Fruit fly (Drosophila melanogaster) whole organism, adult: Measurements from ENCODE around the gene CG11350.

Experiments used
- CG11617 ChIP-seq: fragments of 200-800 bp; sonication (Bioruptor generic); optimal IDR thresholded peaks from 2 replicates; lab custom pipeline; 2017; ENCODE audit warnings: mild to moderate bottlenecking, missing biosample characterization, missing genetic modification reagents, missing genetic modification characterization
- CG12768 ChIP-seq: fragments of 200-800 bp; sonication (Bioruptor generic); optimal IDR thresholded peaks from 2 replicates; lab custom pipeline; 2017; ENCODE audit warnings: missing biosample characterization, missing genetic modification characterization, mild to moderate bottlenecking, moderate library complexity, missing genetic modification reagents
- CG14711 ChIP-seq: fragments of 200-800 bp; sonication (Bioruptor generic); optimal IDR thresholded peaks from 2 replicates; lab custom pipeline; 2018; ENCODE audit warnings: missing biosample characterization, mild to moderate bottlenecking, missing genetic modification characterization, moderate library complexity
- CG1620 ChIP-seq: fragments of 200-800 bp; sonication (Bioruptor generic); optimal IDR thresholded peaks from 2 replicates; lab custom pipeline; 2016; ENCODE audit warnings: missing biosample characterization, missing genetic modification characterization
- CG33017 ChIP-seq: fragments of 200-800 bp; sonication (Bioruptor generic); optimal IDR thresholded peaks from 2 replicates; lab custom pipeline; 2018; ENCODE audit warnings: missing biosample characterization, mild to moderate bottlenecking, missing genetic modification characterization, moderate library complexity
- CG5204 ChIP-seq: fragments of 200-800 bp; sonication (Bioruptor generic); optimal IDR thresholded peaks from 2 replicates; lab custom pipeline; 2016; ENCODE audit warnings: missing biosample characterization, missing genetic modification characterization
- CG7045 ChIP-seq: fragments of 200-800 bp; sonication (Bioruptor generic); optimal IDR thresholded peaks from 2 replicates; lab custom pipeline; 2017; ENCODE audit warnings: missing biosample characterization, mild to moderate bottlenecking, missing genetic modification characterization
- CG7101 ChIP-seq: fragments of 200-800 bp; sonication (Bioruptor generic); optimal IDR thresholded peaks from 2 replicates; lab custom pipeline; 2018; ENCODE audit warnings: missing biosample characterization, mild to moderate bottlenecking, missing genetic modification characterization, moderate library complexity
- Clk ChIP-seq: fragments of 200-800 bp; sonication (Bioruptor generic); optimal IDR thresholded peaks from 2 replicates; lab custom pipeline; 2017; ENCODE audit warnings: missing biosample characterization, missing genetic modification characterization
- Crg-1 ChIP-seq: fragments of 200-800 bp; sonication (Bioruptor generic); optimal IDR thresholded peaks from 2 replicates; lab custom pipeline; 2016; ENCODE audit warnings: missing biosample characterization, missing genetic modification characterization
- Hr96 ChIP-seq: fragments of 200-800 bp; sonication (Bioruptor generic); optimal IDR thresholded peaks from 2 replicates; lab custom pipeline; 2016; ENCODE audit warnings: missing biosample characterization, missing genetic modification characterization
- Mnt ChIP-seq: fragments of 200-800 bp; sonication (Bioruptor generic); optimal IDR thresholded peaks from 2 replicates; lab custom pipeline; 2016; ENCODE audit warnings: missing biosample characterization, mild to moderate bottlenecking, missing genetic modification characterization
- bab1 ChIP-seq: fragments of 200-800 bp; sonication (Bioruptor generic); optimal IDR thresholded peaks from 3 replicates; lab custom pipeline; 2019; ENCODE audit warnings: missing biosample characterization, mild to moderate bottlenecking, missing genetic modification characterization, moderate library complexity
- cic ChIP-seq: fragments of 200-800 bp; sonication (Bioruptor generic); optimal IDR thresholded peaks from 2 replicates; lab custom pipeline; 2017; ENCODE audit warnings: missing biosample characterization, mild to moderate bottlenecking, missing genetic modification characterization, moderate library complexity
- cnc ChIP-seq, 2 experiments: fragments of >200 bp; optimal IDR thresholded peaks; 2 replicates each; lab custom pipeline; 2017
- kay ChIP-seq: fragments of 200-800 bp; sonication (Bioruptor generic); peaks from one replicate; lab custom pipeline; 2016; ENCODE audit warnings: missing biosample characterization, missing genetic modification characterization, borderline replicate concordance
- ovo ChIP-seq: fragments of 200-800 bp; sonication (Bioruptor generic); optimal IDR thresholded peaks from 2 replicates; lab custom pipeline; 2016; ENCODE audit warnings: missing biosample characterization, missing genetic modification characterization
- pad ChIP-seq: fragments of 200-800 bp; sonication (Bioruptor generic); optimal IDR thresholded peaks from 3 replicates; lab custom pipeline; 2017; ENCODE audit warnings: missing biosample characterization, missing genetic modification characterization, mild to moderate bottlenecking, moderate library complexity, missing genetic modification reagents
- tj ChIP-seq: fragments of 200-800 bp; sonication (Bioruptor generic); optimal IDR thresholded peaks from 3 replicates; lab custom pipeline; 2017; ENCODE audit warnings: missing biosample characterization, mild to moderate bottlenecking, missing genetic modification characterization, moderate library complexity
- toe ChIP-seq: fragments of 200-800 bp; sonication (Bioruptor generic); optimal IDR thresholded peaks from 2 replicates; lab custom pipeline; 2016; ENCODE audit warnings: missing biosample characterization, missing genetic modification characterization

CG11350 gene

DNA sequence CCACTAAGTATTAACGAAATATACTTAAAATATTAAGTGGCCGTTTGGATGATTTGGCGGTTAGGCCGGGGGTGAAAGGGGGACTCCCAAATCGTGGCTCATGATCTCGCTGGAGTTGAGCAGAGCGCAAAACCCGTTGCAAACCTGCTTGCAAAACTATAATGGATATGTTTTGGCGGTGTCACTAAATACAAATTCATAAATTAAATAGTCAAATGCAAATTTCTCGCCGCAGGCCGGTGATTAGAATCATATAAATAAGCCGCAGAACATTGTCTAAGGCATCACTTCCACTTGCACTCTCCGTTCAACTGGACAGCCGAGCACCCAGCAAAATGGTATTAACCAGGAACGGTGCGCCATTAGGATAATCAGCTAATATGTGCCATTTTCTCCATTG, at the start of gene CG11350:
CG11350 (plus strand) TSS at position 301 of the 400 bp plus-strand sequence.
- TF ChIP-seq toe (GFP tag; lab: Kevin White, UChicago) = no peak
- no peak for TF ChIP-seq cnc (optimal IDR thresholded peaks at IDR 0.05; lab: Kevin White, UChicago)
- TF ChIP-seq CG33017 (tag; lab: Kevin White, UChicago) = no peak
- no peak for TF ChIP-seq CG5204
- no peak for TF ChIP-seq Hr96
- TF ChIP-seq ovo (GFP tag; lab: Kevin White, UChicago) = no peak
- no peak for TF ChIP-seq CG7045 (GFP tag; lab: Kevin White, UChicago)
- TF ChIP-seq CG11617 = no peak
- no peak for TF ChIP-seq CG14711 (tag; lab: Kevin White, UChicago)
- TF ChIP-seq Clk = no peak
- TF ChIP-seq CG12768 (GFP tag; lab: Kevin White, UChicago) = no peak
- no peak for TF ChIP-seq kay
- no peak for TF ChIP-seq Crg-1
- TF ChIP-seq CG7101 = no peak
- no peak for TF ChIP-seq Mnt

DNA sequence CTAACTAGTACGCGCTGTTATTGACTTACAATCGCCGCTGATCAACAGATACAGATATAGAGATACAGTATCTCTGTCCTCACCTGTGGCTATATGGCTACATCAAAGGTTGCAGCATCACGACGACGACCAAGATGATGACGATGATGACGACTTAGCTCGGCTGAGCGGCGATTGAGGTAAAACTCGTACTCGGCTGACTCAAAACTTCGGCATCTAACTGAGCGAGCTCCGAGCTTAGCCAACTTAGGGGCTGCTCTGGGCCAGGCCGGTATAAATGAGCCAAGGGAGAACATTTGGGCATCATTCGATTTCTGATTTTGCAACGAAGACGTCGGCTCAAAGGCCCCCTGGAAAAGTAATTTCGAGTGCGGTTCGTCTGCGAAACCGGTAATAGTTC, 46.2 kb upstream of the CG11350 start, which contains the start of gene CG15021:
CG15021 (plus strand) TSS at position 301 of the 400 bp plus-strand sequence.
- TF ChIP-seq Hr96 = no peak
- no peak for TF ChIP-seq CG7045 (GFP tag; lab: Kevin White, UChicago)
- TF ChIP-seq CG12768 (GFP tag; lab: Kevin White, UChicago) = no peak
- TF ChIP-seq CG5204 = no peak
- no peak for TF ChIP-seq pad (GFP tag; lab: Kevin White, UChicago)
- no peak for TF ChIP-seq cic
- no peak for TF ChIP-seq tj (GFP tag; lab: Kevin White, UChicago)

DNA sequence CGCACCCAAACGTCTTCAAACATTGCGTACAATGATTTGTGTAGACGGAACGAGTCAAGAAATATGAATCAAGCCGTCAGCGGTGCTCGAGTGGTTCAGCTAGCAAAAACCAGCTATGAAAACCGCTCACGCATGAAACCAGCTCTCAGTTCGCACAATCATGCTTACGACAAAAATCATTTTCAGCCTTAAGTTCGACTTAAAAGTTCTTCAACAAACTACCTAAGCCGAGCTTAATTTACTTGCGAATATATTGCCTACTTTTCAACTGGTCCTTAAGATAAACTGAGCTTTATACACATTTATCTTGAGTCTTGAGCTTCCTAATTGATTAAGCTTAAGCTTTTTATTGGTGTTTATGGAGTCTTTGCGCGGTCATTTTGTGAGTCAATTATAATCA, 42.5 kb upstream of the CG11350 start:
- TF ChIP-seq Crg-1 = no peak
- TF ChIP-seq cic = no peak
- TF ChIP-seq ovo (GFP tag; lab: Kevin White, UChicago) = no peak
- TF ChIP-seq tj (GFP tag; lab: Kevin White, UChicago) = no peak
- TF ChIP-seq CG1620 (GFP tag; lab: Kevin White, UChicago) = no peak
- no peak for TF ChIP-seq cnc (optimal IDR thresholded peaks at IDR 0.05; lab: Kevin White, UChicago)
- no peak for TF ChIP-seq Clk
- no peak for TF ChIP-seq kay
- no peak for TF ChIP-seq bab1 (GFP tag; lab: Kevin White, UChicago)
- TF ChIP-seq Hr96 = no peak
- no peak for TF ChIP-seq CG12768 (GFP tag; lab: Kevin White, UChicago)
- no peak for TF ChIP-seq CG33017 (tag; lab: Kevin White, UChicago)
- no peak for TF ChIP-seq toe (GFP tag; lab: Kevin White, UChicago)
- TF ChIP-seq CG11617 = no peak

DNA sequence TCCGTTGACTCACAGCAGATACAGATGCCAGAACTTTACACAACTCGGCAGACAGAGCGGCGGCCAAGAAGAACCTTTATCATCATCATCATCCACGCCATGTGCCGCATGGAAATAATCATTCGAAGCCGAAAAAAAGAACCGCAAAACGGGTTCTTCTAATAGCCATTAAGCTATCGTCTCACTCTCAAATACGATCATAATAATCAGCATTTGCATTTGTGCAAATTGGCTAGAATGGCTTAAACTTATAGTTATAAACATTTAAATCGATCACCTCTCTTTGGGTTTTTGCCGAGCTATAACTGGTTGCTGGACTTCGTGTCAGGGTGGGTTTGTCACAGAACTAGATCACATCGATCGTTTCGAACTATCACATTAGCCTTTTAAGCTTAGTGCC, 40.4 kb upstream of the CG11350 start:
- TF ChIP-seq CG11617 = no peak
- no peak for TF ChIP-seq kay
- no peak for TF ChIP-seq ovo (GFP tag; lab: Kevin White, UChicago)
- no peak for TF ChIP-seq CG33017 (tag; lab: Kevin White, UChicago)

DNA sequence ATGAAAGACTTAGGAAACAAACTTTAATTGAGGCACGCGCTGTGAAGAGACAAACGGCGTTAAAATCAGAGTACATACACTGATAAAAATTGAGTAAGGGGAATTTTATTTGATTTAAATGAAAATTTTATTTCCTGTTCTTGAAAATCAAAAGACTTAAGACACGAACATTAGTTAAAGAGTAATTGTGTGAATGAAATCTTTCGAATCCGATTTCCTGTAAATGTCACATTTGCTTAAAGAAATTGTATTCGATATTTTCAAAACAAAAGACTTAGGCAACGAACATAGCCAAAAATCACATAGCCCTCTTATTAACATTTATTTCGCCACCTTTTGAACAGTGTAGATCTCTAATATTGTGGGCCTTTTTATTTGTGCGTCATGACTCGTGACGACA, 36.8 kb upstream of the CG11350 start:
- TF ChIP-seq bab1 (GFP tag; lab: Kevin White, UChicago) = no peak
- TF ChIP-seq kay = peak; percentile 27

dm6 chr3L:4446273-4446672, 36.3 kb upstream of the CG11350 start, which contains the start of gene CG12607:
TSS of gene CG12607 (plus strand) at chr3L:4446573.
- TF ChIP-seq ovo (GFP tag; lab: Kevin White, UChicago) (no peak), CG7101 (no peak), Crg-1 (no peak), Clk (no peak), CG5204 (no peak), pad (GFP tag; lab: Kevin White, UChicago) (no peak), CG12768 (GFP tag; lab: Kevin White, UChicago) (no peak), kay (no peak), cic (no peak), CG7045 (GFP tag; lab: Kevin White, UChicago) (no peak), Mnt (no peak), CG1620 (GFP tag; lab: Kevin White, UChicago) (no peak), cnc (optimal IDR thresholded peaks at IDR 0.05; lab: Kevin White, UChicago) (no peak), CG33017 (tag; lab: Kevin White, UChicago) (no peak), toe (GFP tag; lab: Kevin White, UChicago) (no peak), bab1 (GFP tag; lab: Kevin White, UChicago) (no peak), tj (GFP tag; lab: Kevin White, UChicago) (no peak)

DNA sequence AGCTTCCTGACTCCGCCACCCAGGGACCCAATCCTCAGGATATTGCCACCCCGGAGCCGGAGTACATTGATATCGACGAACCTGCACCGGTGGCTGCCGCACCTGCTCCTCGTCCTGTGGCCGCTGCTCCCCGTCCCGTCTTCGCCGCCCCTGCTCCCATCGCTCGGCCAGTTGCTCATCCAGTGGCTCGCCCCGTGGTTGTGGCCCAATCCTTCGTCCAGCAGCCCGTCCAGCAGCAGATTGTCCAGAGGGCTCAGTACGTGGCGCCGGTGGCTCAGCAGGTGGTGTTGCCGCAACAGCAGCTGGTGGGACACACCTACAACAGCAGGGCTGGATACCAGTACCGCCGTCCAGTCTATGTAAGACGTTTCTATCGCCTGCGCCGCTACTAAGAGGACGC, 35.4 kb upstream of the CG11350 start:
- TF ChIP-seq CG12768 (GFP tag; lab: Kevin White, UChicago) = no peak
- TF ChIP-seq bab1 (GFP tag; lab: Kevin White, UChicago) = no peak
- no peak for TF ChIP-seq CG33017 (tag; lab: Kevin White, UChicago)
- no peak for TF ChIP-seq ovo (GFP tag; lab: Kevin White, UChicago)
- TF ChIP-seq kay = no peak
- TF ChIP-seq CG14711 (tag; lab: Kevin White, UChicago) = no peak
- TF ChIP-seq CG7101 = no peak
- TF ChIP-seq Hr96 = no peak

dm6 chr3L:4458063-4458462, 24.5 kb upstream of the CG11350 start, which contains the start of gene CG11345:
TSS of gene CG11345 (minus strand) at chr3L:4458163.
- TF ChIP-seq CG7101 (no peak), ovo (GFP tag; lab: Kevin White, UChicago) (no peak), CG14711 (tag; lab: Kevin White, UChicago) (no peak), Clk (no peak), kay (no peak), CG5204 (no peak)
